Worm (Caenorhabditis elegans): Measurements from ENCODE around the gene hpo-25.

Gene hpo-25

ce11 chrII:2368956-2369355 lies at the start of gene hpo-25:
Gene hpo-25 (plus strand): TSS chrII:2369256.
- TF ChIP-seq nhr-12 (tag; optimal IDR thresholded peaks at IDR 0.05) (no peak), ZK546.5 (tag; optimal IDR thresholded peaks at IDR 0.05) (no peak), elt-1 (tag; optimal IDR thresholded peaks at IDR 0.05) (no peak)

- no peak for TF ChIP-seq egl-27 (tag; optimal IDR thresholded peaks at IDR 0.05)
- TF ChIP-seq fos-1 (tag; optimal IDR thresholded peaks at IDR 0.05) = peak; percentile 87
Observed at ce11 chrII:2320097-2320496, 49.0 kb upstream of the hpo-25 start, which contains the start of gene ZK1240.3. Gene ZK1240.3 (plus strand): TSS chrII:2320334.

ce11 chrII:2322857-2323518 lies 46.1 kb upstream of the hpo-25 start, which contains the start of the genes ZK1240.6 and ZK1240.2:
Gene ZK1240.6 (minus strand): TSS chrII:2322907.
Gene ZK1240.2 (plus strand): TSS chrII:2323376.
- TF ChIP-seq ceh-16 (tag; optimal IDR thresholded peaks at IDR 0.05) (no peak), sma-3 (GFP tag; optimal IDR thresholded peaks at IDR 0.05) (no peak), skn-1 (tag; optimal IDR thresholded peaks at IDR 0.05) (no peak), nhr-77 (tag; optimal IDR thresholded peaks at IDR 0.05) (no peak), nhr-237 (tag; optimal IDR thresholded peaks at IDR 0.05) (no peak), fos-1 (tag; optimal IDR thresholded peaks at IDR 0.05) (peak; percentile 76), sma-9 (GFP tag; optimal IDR thresholded peaks at IDR 0.05) (peak; percentile 21), sma-9 (tag; optimal IDR thresholded peaks at IDR 0.05) (no peak)

ce11 chrII:2324956-2325355 lies 44.1 kb upstream of the hpo-25 start, which contains the start of gene ZK1240.11:
Gene ZK1240.11 (plus strand): TSS chrII:2325256.
- no peak for TF ChIP-seq ztf-11 (tag; optimal IDR thresholded peaks at IDR 0.05)
- TF ChIP-seq ZK546.5 (tag; optimal IDR thresholded peaks at IDR 0.05) = no peak
- no peak for TF ChIP-seq nhr-21 (tag; optimal IDR thresholded peaks at IDR 0.05)
- no peak for TF ChIP-seq fos-1 (tag; optimal IDR thresholded peaks at IDR 0.05)
- no peak for TF ChIP-seq lsy-2 (tag; optimal IDR thresholded peaks at IDR 0.05)
- TF ChIP-seq nhr-23 (tag; optimal IDR thresholded peaks at IDR 0.05) = no peak
- TF ChIP-seq F13H6.1 (tag; optimal IDR thresholded peaks at IDR 0.05) = no peak
- no peak for TF ChIP-seq ceh-16 (tag; optimal IDR thresholded peaks at IDR 0.05)
- TF ChIP-seq crh-2 (tag; optimal IDR thresholded peaks at IDR 0.05) = no peak
- TF ChIP-seq snpc-4 (tag; optimal IDR thresholded peaks at IDR 0.05) = no peak
- no peak for TF ChIP-seq ztf-1 (GFP tag; conservative IDR thresholded peaks at IDR 0.05)
- TF ChIP-seq zag-1 (tag; optimal IDR thresholded peaks at IDR 0.05) = no peak
- TF ChIP-seq Y55F3AM.14 (GFP tag; optimal IDR thresholded peaks at IDR 0.05) = no peak
- no peak for TF ChIP-seq gmeb-1 (tag; optimal IDR thresholded peaks at IDR 0.05)
- TF ChIP-seq nhr-11 (tag; optimal IDR thresholded peaks at IDR 0.05) = no peak
- TF ChIP-seq egl-27 (tag; optimal IDR thresholded peaks at IDR 0.05) = no peak
- TF ChIP-seq nhr-77 (tag; optimal IDR thresholded peaks at IDR 0.05) = no peak

ce11 chrII:2328963-2329442 lies 40.1 kb upstream of the hpo-25 start, which contains the start of the genes ZK1240.8 and ZK1240.1:
Gene ZK1240.8 (minus strand): TSS chrII:2329063.
Gene ZK1240.1 (plus strand): TSS chrII:2329392.
- TF ChIP-seq nhr-12 (tag; optimal IDR thresholded peaks at IDR 0.05) (no peak), C34F6.9 (tag; optimal IDR thresholded peaks at IDR 0.05) (no peak), unc-62 (GFP tag; optimal IDR thresholded peaks at IDR 0.05) (no peak), egl-27 (tag; optimal IDR thresholded peaks at IDR 0.05) (no peak), nhr-77 (tag; optimal IDR thresholded peaks at IDR 0.05) (no peak), F13H6.1 (tag; optimal IDR thresholded peaks at IDR 0.05) (no peak), blmp-1 (tag; optimal IDR thresholded peaks at IDR 0.05; ENCODE audit: insufficient read depth) (no peak), snpc-4 (tag; optimal IDR thresholded peaks at IDR 0.05) (no peak), elt-1 (tag; optimal IDR thresholded peaks at IDR 0.05) (no peak), mab-5 (tag; optimal IDR thresholded peaks at IDR 0.05) (no peak), lin-13 (GFP tag; optimal IDR thresholded peaks at IDR 0.05) (no peak), nhr-10 (tag; optimal IDR thresholded peaks at IDR 0.05) (no peak), nhr-237 (tag; optimal IDR thresholded peaks at IDR 0.05) (no peak)

- no peak for TF ChIP-seq ztf-4 (tag; optimal IDR thresholded peaks at IDR 0.05)
- TF ChIP-seq nhr-77 (tag; optimal IDR thresholded peaks at IDR 0.05) = no peak
- TF ChIP-seq peb-1 (tag; optimal IDR thresholded peaks at IDR 0.05) = no peak
- no peak for TF ChIP-seq F13H6.1 (tag; optimal IDR thresholded peaks at IDR 0.05)
- TF ChIP-seq aly-2 (tag; optimal IDR thresholded peaks at IDR 0.05) = no peak
- no peak for TF ChIP-seq nhr-10 (tag; optimal IDR thresholded peaks at IDR 0.05)
- no peak for TF ChIP-seq ZK546.5 (tag; optimal IDR thresholded peaks at IDR 0.05)
- no peak for TF ChIP-seq snpc-4 (tag; optimal IDR thresholded peaks at IDR 0.05)
Observed at ce11 chrII:2330462-2330861, 38.6 kb upstream of the hpo-25 start.

All from whole organism, L2 larva.